Fruit fly (Drosophila melanogaster) whole organism, embryonic: ENCODE measurements around the gene CG16956.
A peak's percentile ranks its signal among the peaks of the same experiment; 100 is the strongest.

Experiments used
- Atf-2 ChIP-seq: fragments of 200-800 bp; sonication (Bioruptor generic); optimal IDR thresholded peaks from 2 replicates; lab custom pipeline; 2016; ENCODE audit warnings: missing biosample characterization, missing genetic modification characterization
- CG10147 ChIP-seq: fragments of 200-800 bp; sonication (Bioruptor generic); optimal IDR thresholded peaks from 2 replicates; lab custom pipeline; 2019; ENCODE audit warnings: missing biosample characterization, mild to moderate bottlenecking, missing genetic modification characterization, moderate library complexity
- CG10267 ChIP-seq: fragments of 200-800 bp; sonication (Bioruptor generic); optimal IDR thresholded peaks from 2 replicates; lab custom pipeline; 2018; ENCODE audit warnings: missing biosample characterization, mild to moderate bottlenecking, missing genetic modification characterization, moderate library complexity
- CG10565 ChIP-seq: fragments of 200-800 bp; sonication (Bioruptor generic); optimal IDR thresholded peaks from 3 replicates; lab custom pipeline; 2016; ENCODE audit warnings: missing biosample characterization, mild to moderate bottlenecking, missing genetic modification characterization
- CG11398 ChIP-seq: fragments of 200-800 bp; sonication (Bioruptor generic); optimal IDR thresholded peaks from 2 replicates; lab custom pipeline; 2016; ENCODE audit warnings: missing biosample characterization, missing genetic modification characterization
- CG11560 ChIP-seq: fragments of 200-800 bp; sonication (Bioruptor generic); IDR thresholded peaks from 3 replicates; pipeline ENCODE4 v1.3.6; 2022; ENCODE audit warnings: missing biosample characterization, missing genetic modification characterization
- CG11723 ChIP-seq: fragments of 200-800 bp; sonication (Bioruptor generic); optimal IDR thresholded peaks from 2 replicates; lab custom pipeline; 2017; ENCODE audit warnings: missing biosample characterization, mild to moderate bottlenecking, missing genetic modification characterization
- CG14860 ChIP-seq: fragments of 200-800 bp; sonication (Bioruptor generic); IDR thresholded peaks from 3 replicates; pipeline ENCODE4 v1.3.6; 2022; ENCODE audit warnings: missing biosample characterization, missing genetic modification characterization; ENCODE audit not compliant: partially characterized antibody
- CG15696 ChIP-seq: fragments of 200-800 bp; sonication (Bioruptor generic); optimal IDR thresholded peaks from 2 replicates; lab custom pipeline; 2019; ENCODE audit warnings: missing biosample characterization, mild to moderate bottlenecking, missing genetic modification characterization, moderate library complexity
- CG16815 ChIP-seq: fragments of 200-800 bp; sonication (Bioruptor generic); optimal IDR thresholded peaks from 3 replicates; lab custom pipeline; 2017; ENCODE audit warnings: missing biosample characterization, mild to moderate bottlenecking, missing genetic modification characterization
- CG17385 ChIP-seq: fragments of 200-800 bp; sonication (Bioruptor generic); optimal IDR thresholded peaks from 3 replicates; lab custom pipeline; 2018; ENCODE audit warnings: missing biosample characterization, mild to moderate bottlenecking, missing genetic modification characterization
- CG17568 ChIP-seq: fragments of 200-800 bp; sonication (Bioruptor generic); optimal IDR thresholded peaks from 2 replicates; lab custom pipeline; 2018; ENCODE audit warnings: missing biosample characterization, mild to moderate bottlenecking, missing genetic modification characterization, moderate library complexity
- CG17912 ChIP-seq: fragments of 200-800 bp; sonication (Bioruptor generic); optimal IDR thresholded peaks from 2 replicates; lab custom pipeline; 2018; ENCODE audit warnings: missing biosample characterization, mild to moderate bottlenecking, missing genetic modification characterization
- CG18619 ChIP-seq: fragments of 200-800 bp; sonication (Bioruptor generic); optimal IDR thresholded peaks from 3 replicates; lab custom pipeline; 2017; ENCODE audit warnings: missing biosample characterization, mild to moderate bottlenecking, missing genetic modification characterization
- CG2199 ChIP-seq: fragments of 200-800 bp; sonication (Bioruptor generic); IDR thresholded peaks from 3 replicates; pipeline ENCODE4 v1.3.6; 2022; ENCODE audit warnings: missing biosample characterization, missing genetic modification characterization
- CG30020 ChIP-seq: fragments of 200-800 bp; optimal IDR thresholded peaks from 2 replicates; lab custom pipeline; 2019; ENCODE audit warnings: missing biosample characterization, mild to moderate bottlenecking, missing genetic modification characterization, moderate library complexity
- CG3163 ChIP-seq: fragments of 200-800 bp; sonication (Bioruptor generic); optimal IDR thresholded peaks from 3 replicates; lab custom pipeline; 2016; ENCODE audit warnings: missing biosample characterization, missing genetic modification characterization
- CG3726 ChIP-seq: fragments of 200-800 bp; sonication (Bioruptor generic); IDR thresholded peaks from 3 replicates; pipeline ENCODE4, ENCODE4 v1.3.6; 2022; ENCODE audit warnings: missing biosample characterization, missing genetic modification characterization
- CG4404 ChIP-seq: fragments of 200-800 bp; sonication (Bioruptor generic); IDR thresholded peaks from 2 replicates; pipeline ENCODE4 v1.3.6; 2022; ENCODE audit warnings: missing biosample characterization, missing genetic modification characterization
- CG6813 ChIP-seq: fragments of 200-800 bp; sonication (Bioruptor generic); optimal IDR thresholded peaks from 2 replicates; lab custom pipeline; 2017; ENCODE audit warnings: missing biosample characterization, missing genetic modification characterization, mild to moderate bottlenecking, moderate library complexity, missing genetic modification reagents
- CkIIα-i1 ChIP-seq: fragments of 200-800 bp; sonication (Bioruptor generic); IDR thresholded peaks from 2 replicates; pipeline ENCODE4 v1.3.6; 2022; ENCODE audit warnings: missing biosample characterization, missing genetic modification characterization
- D ChIP-seq, 2 experiments: fragments of 200-800 bp in 1 of 2; fragments of >200 bp in 1 of 2; sonication (Bioruptor generic) in 1 of 2; optimal IDR thresholded peaks; 2 replicates in 1 of 2; 3 replicates in 1 of 2; lab custom pipeline; 2017; ENCODE audit warnings: mild to moderate bottlenecking in 1 of 2, missing biosample characterization in 1 of 2, missing genetic modification characterization in 1 of 2, missing genetic modification reagents in 1 of 2
- ERR ChIP-seq: fragments of 200-800 bp; sonication (Bioruptor generic); optimal IDR thresholded peaks from 2 replicates; lab custom pipeline; 2016; ENCODE audit warnings: missing biosample characterization, missing genetic modification characterization
- HmgZ ChIP-seq: fragments of 200-800 bp; sonication (Bioruptor generic); optimal IDR thresholded peaks from 2 replicates; lab custom pipeline; 2018; ENCODE audit warnings: missing biosample characterization, mild to moderate bottlenecking, missing genetic modification characterization
- Hsf ChIP-seq: fragments of 200-800 bp; sonication (Bioruptor generic); optimal IDR thresholded peaks from 3 replicates; lab custom pipeline; 2016; ENCODE audit warnings: missing biosample characterization, missing genetic modification characterization
- PHDP ChIP-seq: fragments of 200-800 bp; sonication (Bioruptor generic); optimal IDR thresholded peaks from 3 replicates; lab custom pipeline; 2018; ENCODE audit warnings: missing biosample characterization, mild to moderate bottlenecking, missing genetic modification characterization, moderate library complexity
- TFAM ChIP-seq: fragments of 200-800 bp; sonication (Bioruptor generic); optimal IDR thresholded peaks from 2 replicates; lab custom pipeline; 2017; ENCODE audit warnings: missing biosample characterization, missing genetic modification characterization, inconsistent platforms
- Xrp1 ChIP-seq: fragments of 200-800 bp; sonication (Bioruptor generic); IDR thresholded peaks from 2 replicates; pipeline ENCODE4 v1.3.6; 2022; ENCODE audit warnings: missing biosample characterization, missing genetic modification characterization
- bbx ChIP-seq: fragments of 200-800 bp; sonication (Bioruptor generic); IDR thresholded peaks from 2 replicates; pipeline ENCODE4 v1.3.6; 2022; ENCODE audit warnings: missing biosample characterization, missing genetic modification characterization; ENCODE audit not compliant: partially characterized antibody
- bigmax ChIP-seq: fragments of 200-800 bp; sonication (Bioruptor generic); optimal IDR thresholded peaks from 2 replicates; lab custom pipeline; 2018; ENCODE audit warnings: missing biosample characterization, mild to moderate bottlenecking, missing genetic modification characterization
- caup ChIP-seq: fragments of 200-800 bp; sonication (Bioruptor generic); optimal IDR thresholded peaks from 3 replicates; lab custom pipeline; 2017; ENCODE audit warnings: missing biosample characterization, mild to moderate bottlenecking, missing genetic modification characterization, moderate library complexity; ENCODE audit not compliant: severe bottlenecking
- corto ChIP-seq: fragments of 200-800 bp; sonication (Bioruptor generic); optimal IDR thresholded peaks from 2 replicates; lab custom pipeline; 2016; ENCODE audit warnings: missing biosample characterization, mild to moderate bottlenecking, missing genetic modification characterization, moderate library complexity
- cwo ChIP-seq: fragments of 200-800 bp; sonication (Bioruptor generic); optimal IDR thresholded peaks from 3 replicates; lab custom pipeline; 2017; ENCODE audit warnings: missing biosample characterization, missing genetic modification characterization, mild to moderate bottlenecking, moderate library complexity, missing genetic modification reagents
- exex ChIP-seq: fragments of 200-800 bp; sonication (Bioruptor generic); optimal IDR thresholded peaks from 4 replicates; lab custom pipeline; 2018; ENCODE audit warnings: missing biosample characterization, mild to moderate bottlenecking, missing genetic modification characterization, moderate library complexity
- gem ChIP-seq: fragments of 200-800 bp; sonication (Bioruptor generic); optimal IDR thresholded peaks from 2 replicates; lab custom pipeline; 2019; ENCODE audit warnings: missing biosample characterization, mild to moderate bottlenecking, missing genetic modification characterization, moderate library complexity
- ham ChIP-seq: fragments of 200-800 bp; sonication (Bioruptor generic); IDR thresholded peaks from 2 replicates; pipeline ENCODE4 v1.3.6; 2022; ENCODE audit warnings: missing biosample characterization, missing genetic modification characterization
- hb ChIP-seq: fragments of 200-800 bp; sonication (Bioruptor generic); IDR thresholded peaks from 3 replicates; pipeline ENCODE4 v1.3.6; 2022; ENCODE audit warnings: missing biosample characterization, missing genetic modification characterization; ENCODE audit not compliant: partially characterized antibody
- insv ChIP-seq, 2 experiments: fragments of 200-800 bp; sonication (Bioruptor generic); optimal IDR thresholded peaks; 3 replicates each; lab custom pipeline; 2016 to 2018; ENCODE audit warnings: missing biosample characterization in 2 of 2, missing genetic modification characterization in 2 of 2
- kni ChIP-seq: fragments of 200-800 bp; sonication (Bioruptor generic); optimal IDR thresholded peaks from 3 replicates; lab custom pipeline; 2017; ENCODE audit warnings: mild to moderate bottlenecking, missing biosample characterization, missing genetic modification reagents, missing genetic modification characterization
- lola ChIP-seq, 3 experiments: fragments of >200 bp in 2 of 3; fragments of 200-800 bp in 1 of 3; sonication (Bioruptor generic) in 1 of 3; optimal IDR thresholded peaks; 2 replicates each; lab custom pipeline; 2017 to 2019; ENCODE audit warnings: missing biosample characterization in 3 of 3, missing genetic modification characterization in 3 of 3, mild to moderate bottlenecking in 1 of 3, moderate library complexity in 1 of 3
- org-1 ChIP-seq: fragments of 200-800 bp; sonication (Bioruptor generic); optimal IDR thresholded peaks from 2 replicates; lab custom pipeline; 2017; ENCODE audit warnings: missing biosample characterization, missing genetic modification characterization
- pan ChIP-seq, 4 experiments: fragments of >200 bp in 3 of 4; fragments of 200-800 bp in 1 of 4; sonication (Bioruptor generic) in 1 of 4; optimal IDR thresholded peaks in 3 of 4; IDR thresholded peaks in 1 of 4; 2 replicates each; pipeline versions ENCODE4 v1.3.6 to Lab custom; 2017 to 2022; ENCODE audit warnings: missing biosample characterization in 2 of 4, missing genetic modification characterization in 2 of 4, mixed read lengths in 1 of 4
- pum ChIP-seq: fragments of 200-800 bp; sonication (Bioruptor generic); optimal IDR thresholded peaks from 2 replicates; lab custom pipeline; 2016; ENCODE audit warnings: missing biosample characterization, missing genetic modification characterization
- run ChIP-seq: fragments of 200-800 bp; sonication (Bioruptor generic); optimal IDR thresholded peaks from 3 replicates; lab custom pipeline; 2018; ENCODE audit warnings: missing biosample characterization, mild to moderate bottlenecking, missing genetic modification characterization
- sim ChIP-seq: fragments of 200-800 bp; sonication (Bioruptor generic); IDR thresholded peaks from 2 replicates; pipeline ENCODE4 v1.3.6; 2022; ENCODE audit warnings: missing biosample characterization, missing genetic modification characterization
- sisA ChIP-seq: fragments of 200-800 bp; sonication (Bioruptor generic); IDR thresholded peaks from 2 replicates; pipeline ENCODE4 v1.3.6; 2022; ENCODE audit warnings: missing biosample characterization, missing genetic modification characterization
- stwl ChIP-seq: fragments of 200-800 bp; sonication (Bioruptor generic); optimal IDR thresholded peaks from 3 replicates; lab custom pipeline; 2018; ENCODE audit warnings: missing biosample characterization, mild to moderate bottlenecking, missing genetic modification characterization, moderate library complexity
- trem ChIP-seq: fragments of 200-800 bp; optimal IDR thresholded peaks from 3 replicates; lab custom pipeline; 2019; ENCODE audit warnings: missing biosample characterization, mild to moderate bottlenecking, missing genetic modification characterization, moderate library complexity

CG16956 gene

DNA sequence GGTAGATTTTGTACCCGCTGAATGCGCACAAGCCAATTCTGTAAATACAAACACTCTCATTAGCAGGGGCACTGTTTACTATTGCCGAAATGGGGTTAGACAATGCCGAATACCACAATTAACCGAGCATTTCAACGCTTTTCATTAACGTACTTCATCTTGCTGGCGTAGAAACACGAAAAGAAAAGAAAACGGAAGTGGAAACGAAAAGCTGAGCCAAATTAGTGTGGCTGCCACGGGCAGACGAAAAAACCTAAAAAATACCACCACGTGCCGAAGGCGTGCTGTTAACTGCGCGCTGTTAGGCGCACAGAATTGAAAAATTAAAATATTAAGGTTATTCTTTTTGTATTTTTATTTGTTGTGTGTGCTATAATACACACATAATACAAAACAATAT is 19.5 kb downstream of the CG16956 start, which contains the start of gene RpL24 (continued):
- peak; percentile 96 for TF ChIP-seq CG17568 (GFP tag; lab: Kevin White, UChicago)
- TF ChIP-seq Atf-2, result peak; percentile 83
- peak; percentile 60; the same call in 1 of the 2 replicates for TF ChIP-seq ham
- peak; percentile 77 for TF ChIP-seq cwo
- peak; percentile 99 for TF ChIP-seq caup (GFP tag; lab: Kevin White, UChicago)
- TF ChIP-seq HmgZ, result peak; percentile 90
- no peak for TF ChIP-seq exex
- TF ChIP-seq TFAM (GFP tag; lab: Kevin White, UChicago), result peak; percentile 86
- TF ChIP-seq CG10147, result peak; percentile 85
- TF ChIP-seq CG17912 (GFP tag; lab: Kevin White, UChicago), result peak; percentile 97
- TF ChIP-seq CkIIα-i1 (GFP tag; lab: Robert Waterston, UW), result no peak
- peak; percentile 80 for TF ChIP-seq trem
- peak; percentile 29; the same call in 1 of the 2 replicates for TF ChIP-seq bbx
- TF ChIP-seq bigmax, result peak; percentile 77
- TF ChIP-seq gem (tag; lab: Kevin White, UChicago), result peak; percentile 80
- TF ChIP-seq PHDP (tag; lab: Kevin White, UChicago), result peak; percentile 91
- peak; percentile 90 for TF ChIP-seq org-1 (GFP tag; lab: Kevin White, UChicago)
- TF ChIP-seq sisA (GFP tag; lab: Robert Waterston, UW), result no peak; the same call in 1 of the 2 replicates
- peak in 1 of 2 experiments; percentile 80 for TF ChIP-seq insv (GFP tag; optimal IDR thresholded peaks at IDR 0.05; lab: Kevin White, UChicago)
- TF ChIP-seq CG6813 (GFP tag; lab: Kevin White, UChicago), result peak; percentile 97
- TF ChIP-seq corto (GFP tag; lab: Kevin White, UChicago), result no peak
- TF ChIP-seq lola (GFP tag; optimal IDR thresholded peaks at IDR 0.05; lab: Kevin White, UChicago), result peak in 1 of 3 experiments; percentile 56
- TF ChIP-seq stwl (tag; lab: Kevin White, UChicago), result peak; percentile 79
- TF ChIP-seq CG10267 (tag; lab: Kevin White, UChicago), result peak; percentile 84
- no peak for TF ChIP-seq CG14860 (GFP tag; lab: Robert Waterston, UW)
- TF ChIP-seq CG15696 (tag; lab: Kevin White, UChicago), result peak; percentile 50
- no peak for TF ChIP-seq pan (optimal IDR thresholded peaks at IDR 0.05; lab: Kevin White, UChicago)
- peak in 1 of 2 experiments; percentile 88 for TF ChIP-seq pan (GFP tag; optimal IDR thresholded peaks at IDR 0.05 in 1 of 2, IDR thresholded peaks at IDR 0.05 in 1 of 2)
- TF ChIP-seq CG16815 (GFP tag; lab: Kevin White, UChicago), result peak; percentile 47
- TF ChIP-seq D (optimal IDR thresholded peaks at IDR 0.05; lab: Kevin White, UChicago), result no peak
- peak; percentile 86 for TF ChIP-seq D (GFP tag; optimal IDR thresholded peaks at IDR 0.05; lab: Kevin White, UChicago)
- peak; percentile 70 for TF ChIP-seq CG10565 (GFP tag; lab: Kevin White, UChicago)
- TF ChIP-seq ERR (GFP tag; lab: Kevin White, UChicago), result peak; percentile 71
- peak; percentile 93 for TF ChIP-seq CG11398
- TF ChIP-seq CG11560 (tag; lab: Robert Waterston, UW), result no peak
- peak; percentile 82 for TF ChIP-seq CG3163
- TF ChIP-seq Xrp1 (GFP tag; lab: Robert Waterston, UW), result peak; percentile 22
- TF ChIP-seq hb (GFP tag; lab: Robert Waterston, UW), result no peak
- no peak for TF ChIP-seq CG4404 (GFP tag; lab: Robert Waterston, UW)
- TF ChIP-seq sim (GFP tag; lab: Robert Waterston, UW), result peak; percentile 85
- peak; percentile 95 for TF ChIP-seq CG18619 (GFP tag; lab: Kevin White, UChicago)
- TF ChIP-seq CG2199 (GFP tag; lab: Robert Waterston, UW), result no peak
- peak; percentile 83 for TF ChIP-seq run (tag; lab: Kevin White, UChicago)
- peak; percentile 92 for TF ChIP-seq CG11723
- peak; percentile 57 for TF ChIP-seq CG30020 (tag; lab: Kevin White, UChicago)
- TF ChIP-seq CG17385, result peak; percentile 91
- TF ChIP-seq kni (GFP tag; lab: Kevin White, UChicago), result peak; percentile 88
- TF ChIP-seq Hsf (GFP tag; lab: Kevin White, UChicago), result peak; percentile 90
- TF ChIP-seq CG3726 (GFP tag; lab: Robert Waterston, UW), result peak; percentile 75; the same call in 2 of the 3 replicates
- TF ChIP-seq pum (GFP tag; lab: Kevin White, UChicago), result peak; percentile 59
